Fruit fly (Drosophila melanogaster) whole organism, embryonic: ENCODE data around the gene CG42445.
A peak's percentile ranks its signal among the peaks of the same experiment; 100 is the strongest.

Experiments used
- CG16815 ChIP-seq: fragments of 200-800 bp; sonication (Bioruptor generic); optimal IDR thresholded peaks from 3 replicates; lab custom pipeline; 2017; ENCODE audit warnings: missing biosample characterization, mild to moderate bottlenecking, missing genetic modification characterization
- CG7357 ChIP-seq: fragments of 200-800 bp; sonication (Bioruptor generic); IDR thresholded peaks from 3 replicates; pipeline ENCODE4 v1.3.6; 2022; ENCODE audit warnings: missing biosample characterization, missing genetic modification characterization
- CG8478 ChIP-seq: fragments of >200 bp; optimal IDR thresholded peaks from 2 replicates; lab custom pipeline; 2018
- CrebB ChIP-seq: fragments of 200-800 bp; sonication (Bioruptor generic); optimal IDR thresholded peaks from 3 replicates; lab custom pipeline; 2018; ENCODE audit warnings: missing biosample characterization, mild to moderate bottlenecking, missing genetic modification characterization
- Mad ChIP-seq: fragments of 200-800 bp; sonication (Bioruptor generic); optimal IDR thresholded peaks from 2 replicates; lab custom pipeline; 2016; ENCODE audit warnings: missing biosample characterization, missing genetic modification characterization
- tgo ChIP-seq: fragments of 200-800 bp; sonication (Bioruptor generic); IDR thresholded peaks from 3 replicates; pipeline ENCODE4 v1.3.6; 2022; ENCODE audit warnings: missing biosample characterization, missing genetic modification characterization
- tin ChIP-seq: fragments of 200-800 bp; sonication (Bioruptor generic); optimal IDR thresholded peaks from 3 replicates; lab custom pipeline; 2016; ENCODE audit warnings: missing biosample characterization, missing genetic modification characterization

DNA sequence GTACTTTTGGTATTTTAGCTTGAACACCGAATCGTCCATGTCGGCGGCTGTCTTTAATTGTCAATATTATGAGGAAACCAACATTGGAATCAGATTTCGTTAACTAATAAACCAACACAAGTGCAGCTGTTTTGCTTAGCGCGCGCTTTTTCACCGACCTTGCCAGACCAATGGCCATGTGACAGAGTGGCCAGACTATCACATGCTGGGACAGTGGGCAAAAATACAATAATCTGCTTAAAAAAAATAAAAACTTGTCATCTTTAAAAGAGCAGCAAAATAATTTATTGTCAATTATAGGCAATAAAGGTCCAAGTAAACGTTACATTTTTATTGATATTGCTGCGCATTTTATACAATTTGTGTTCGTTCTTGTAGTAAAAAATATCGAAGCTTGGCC lies 17.1 kb upstream of the CG42445 start, which contains the start of gene RecQ4:
- TF ChIP-seq tgo, result no peak
- no peak for TF ChIP-seq CG8478
- TF ChIP-seq tin (GFP tag; lab: Kevin White, UChicago), result peak; percentile 25
- TF ChIP-seq Mad (GFP tag; lab: Kevin White, UChicago), result peak; percentile 18
- no peak for TF ChIP-seq CG7357 (GFP tag; lab: Robert Waterston, UW)
- TF ChIP-seq CG16815 (GFP tag; lab: Kevin White, UChicago), result no peak
- no peak for TF ChIP-seq CrebB (tag; lab: Kevin White, UChicago)
